Fruit fly (Drosophila melanogaster) whole organism, embryonic: ENCODE data around the gene CG46310.

Experiments used
- CG10321 ChIP-seq: fragments of 200-800 bp; sonication (Bioruptor generic); IDR thresholded peaks from 2 replicates; pipeline ENCODE4 v1.3.6; 2022; ENCODE audit warnings: missing biosample characterization, missing genetic modification characterization
- CG10431 ChIP-seq: fragments of 200-800 bp; sonication (Bioruptor generic); optimal IDR thresholded peaks from 3 replicates; lab custom pipeline; 2018; ENCODE audit warnings: missing biosample characterization, mild to moderate bottlenecking, missing genetic modification characterization
- CG11560 ChIP-seq: fragments of 200-800 bp; sonication (Bioruptor generic); IDR thresholded peaks from 3 replicates; pipeline ENCODE4 v1.3.6; 2022; ENCODE audit warnings: missing biosample characterization, missing genetic modification characterization
- CG16813 ChIP-seq: fragments of 200-800 bp; sonication (Bioruptor generic); IDR thresholded peaks from 3 replicates; pipeline ENCODE4 v1.3.6; 2022; ENCODE audit warnings: missing biosample characterization, missing genetic modification characterization; ENCODE audit not compliant: partially characterized antibody
- CG31388 ChIP-seq: fragments of 200-800 bp; sonication (Bioruptor generic); optimal IDR thresholded peaks from 2 replicates; lab custom pipeline; 2016; ENCODE audit warnings: missing biosample characterization, missing genetic modification characterization
- CoRest ChIP-seq: fragments of 200-800 bp; sonication (Bioruptor generic); optimal IDR thresholded peaks from 3 replicates; lab custom pipeline; 2018; ENCODE audit warnings: missing biosample characterization, mild to moderate bottlenecking, missing genetic modification characterization, moderate library complexity
- Myb ChIP-seq: fragments of 200-800 bp; sonication (Bioruptor generic); optimal IDR thresholded peaks from 2 replicates; lab custom pipeline; 2016; ENCODE audit warnings: missing biosample characterization, missing genetic modification characterization
- Opbp ChIP-seq: fragments of 200-800 bp; sonication (Bioruptor generic); IDR thresholded peaks from 3 replicates; pipeline ENCODE4 v1.3.6; 2022; ENCODE audit warnings: missing biosample characterization, missing genetic modification characterization; ENCODE audit not compliant: partially characterized antibody
- Trl ChIP-seq, 3 experiments: fragments of >200 bp in 2 of 3; fragments of 200-800 bp in 1 of 3; sonication (Bioruptor generic) in 1 of 3; optimal IDR thresholded peaks; 2 replicates in 1 of 3; 3 replicates in 2 of 3; lab custom pipeline; 2016 to 2017; ENCODE audit warnings: missing biosample characterization in 1 of 3, missing genetic modification characterization in 1 of 3
- bcd ChIP-seq: fragments of 200-800 bp; sonication (Bioruptor generic); optimal IDR thresholded peaks from 2 replicates; lab custom pipeline; 2017; ENCODE audit warnings: missing biosample characterization, mild to moderate bottlenecking, missing genetic modification characterization
- crp ChIP-seq, 2 experiments: fragments of 200-800 bp; sonication (Bioruptor generic); optimal IDR thresholded peaks; 2 replicates in 1 of 2; 3 replicates in 1 of 2; lab custom pipeline; 2017; ENCODE audit warnings: missing biosample characterization in 2 of 2, missing genetic modification characterization in 2 of 2, mild to moderate bottlenecking in 1 of 2, moderate library complexity in 1 of 2
- nau ChIP-seq: fragments of 200-800 bp; sonication (Bioruptor generic); optimal IDR thresholded peaks from 3 replicates; lab custom pipeline; 2017; ENCODE audit warnings: missing biosample characterization, mild to moderate bottlenecking, missing genetic modification characterization, missing genetic modification reagents
- pum ChIP-seq: fragments of 200-800 bp; sonication (Bioruptor generic); optimal IDR thresholded peaks from 2 replicates; lab custom pipeline; 2016; ENCODE audit warnings: missing biosample characterization, missing genetic modification characterization
- ttk ChIP-seq: fragments of 200-800 bp; sonication (Bioruptor generic); IDR thresholded peaks from 2 replicates; pipeline ENCODE4 v2.1.2; 2022; ENCODE audit warnings: missing biosample characterization, missing genetic modification characterization

dm6 chr3R:23203934-23204333, 30.3 kb downstream of the CG46310 start, which contains the start of gene fzo:
- no peak for TF ChIP-seq CoRest (tag; lab: Kevin White, UChicago)
- no peak for TF ChIP-seq pum (GFP tag; lab: Kevin White, UChicago)
- no peak for TF ChIP-seq crp (GFP tag; optimal IDR thresholded peaks at IDR 0.05; lab: Kevin White, UChicago)
- TF ChIP-seq Opbp (GFP tag; lab: Robert Waterston, UW), result no peak
- TF ChIP-seq CG11560 (tag; lab: Robert Waterston, UW), result no peak
- TF ChIP-seq CG16813, result no peak
- TF ChIP-seq CG10321 (GFP tag; lab: Robert Waterston, UW), result no peak
- TF ChIP-seq bcd (GFP tag; lab: Kevin White, UChicago), result no peak
- no peak for TF ChIP-seq Myb (GFP tag; lab: Kevin White, UChicago)
- TF ChIP-seq nau, result no peak
- TF ChIP-seq Trl (optimal IDR thresholded peaks at IDR 0.05; lab: Kevin White, UChicago), result no peak
- no peak for TF ChIP-seq Trl (GFP tag; optimal IDR thresholded peaks at IDR 0.05; lab: Kevin White, UChicago)
- TF ChIP-seq ttk (GFP tag; lab: Robert Waterston, UW), result no peak
- no peak for TF ChIP-seq CG10431 (GFP tag; lab: Kevin White, UChicago)
- no peak for TF ChIP-seq CG31388 (GFP tag; lab: Kevin White, UChicago)
